Fruit fly (Drosophila melanogaster) whole organism, prepupa: ENCODE data around the gene Trissin.

Experiments used
- Blimp-1 ChIP-seq: fragments of 200-800 bp; sonication (Bioruptor generic); optimal IDR thresholded peaks from 3 replicates; lab custom pipeline; 2017; ENCODE audit warnings: missing biosample characterization, missing genetic modification characterization, mild to moderate bottlenecking, moderate library complexity, missing genetic modification reagents
- CG10631 ChIP-seq: fragments of 200-800 bp; sonication (Bioruptor generic); optimal IDR thresholded peaks from 2 replicates; lab custom pipeline; 2016; ENCODE audit warnings: missing biosample characterization, missing genetic modification characterization
- CG10669 ChIP-seq: fragments of 200-800 bp; sonication (Bioruptor generic); optimal IDR thresholded peaks from 3 replicates; lab custom pipeline; 2018; ENCODE audit warnings: missing biosample characterization, mild to moderate bottlenecking, missing genetic modification characterization, moderate library complexity
- CG11902 ChIP-seq: fragments of 200-800 bp; sonication (Bioruptor generic); optimal IDR thresholded peaks from 3 replicates; lab custom pipeline; 2016; ENCODE audit warnings: missing biosample characterization, missing genetic modification characterization
- CG1621 ChIP-seq: fragments of 200-800 bp; sonication (Bioruptor generic); optimal IDR thresholded peaks from 3 replicates; lab custom pipeline; 2018; ENCODE audit warnings: missing biosample characterization, mild to moderate bottlenecking, missing genetic modification characterization
- CG16779 ChIP-seq: fragments of 200-800 bp; sonication (Bioruptor generic); optimal IDR thresholded peaks from 3 replicates; lab custom pipeline; 2017; ENCODE audit warnings: missing biosample characterization, mild to moderate bottlenecking, missing genetic modification characterization
- CG3032 ChIP-seq: fragments of 200-800 bp; optimal IDR thresholded peaks from 2 replicates; lab custom pipeline; 2019; ENCODE audit warnings: missing biosample characterization, mild to moderate bottlenecking, missing genetic modification characterization, moderate library complexity
- CG31627 ChIP-seq: fragments of 200-800 bp; sonication (Bioruptor generic); optimal IDR thresholded peaks from 3 replicates; lab custom pipeline; 2016; ENCODE audit warnings: missing biosample characterization, missing genetic modification characterization
- CG32006 ChIP-seq: fragments of 200-800 bp; sonication (Bioruptor generic); optimal IDR thresholded peaks from 3 replicates; lab custom pipeline; 2017; ENCODE audit warnings: missing biosample characterization, mild to moderate bottlenecking, missing genetic modification characterization
- CG34406 ChIP-seq: fragments of 200-800 bp; sonication (Bioruptor generic); optimal IDR thresholded peaks from 3 replicates; lab custom pipeline; 2016; ENCODE audit warnings: missing biosample characterization, missing genetic modification characterization
- CG3919 ChIP-seq: fragments of 200-800 bp; sonication (Bioruptor generic); optimal IDR thresholded peaks from 3 replicates; lab custom pipeline; 2016; ENCODE audit warnings: missing biosample characterization, missing genetic modification characterization
- CG4318 ChIP-seq: fragments of 200-800 bp; sonication (Bioruptor generic); optimal IDR thresholded peaks from 3 replicates; lab custom pipeline; 2017; ENCODE audit warnings: missing biosample characterization, mild to moderate bottlenecking, missing genetic modification characterization
- CG6276 ChIP-seq: fragments of 200-800 bp; sonication (Bioruptor generic); optimal IDR thresholded peaks from 2 replicates; lab custom pipeline; 2017; ENCODE audit warnings: missing biosample characterization, mild to moderate bottlenecking, missing genetic modification characterization
- CG6792 ChIP-seq: fragments of 200-800 bp; sonication (Bioruptor generic); optimal IDR thresholded peaks from 3 replicates; lab custom pipeline; 2016; ENCODE audit warnings: missing biosample characterization, missing genetic modification characterization
- CG6808 ChIP-seq: fragments of 200-800 bp; sonication (Bioruptor generic); optimal IDR thresholded peaks from 3 replicates; lab custom pipeline; 2017; ENCODE audit warnings: missing biosample characterization, missing genetic modification characterization, mild to moderate bottlenecking, moderate library complexity, missing genetic modification reagents
- CG7368 ChIP-seq: fragments of 200-800 bp; sonication (Bioruptor generic); optimal IDR thresholded peaks from 3 replicates; lab custom pipeline; 2016; ENCODE audit warnings: missing biosample characterization, missing genetic modification characterization
- CG8119 ChIP-seq: fragments of 200-800 bp; sonication (Bioruptor generic); IDR thresholded peaks from 3 replicates; pipeline ENCODE4 v1.3.6; 2022; ENCODE audit warnings: missing biosample characterization, missing genetic modification characterization
- CG8319 ChIP-seq: fragments of 200-800 bp; sonication (Bioruptor generic); optimal IDR thresholded peaks from 3 replicates; lab custom pipeline; 2016; ENCODE audit warnings: missing biosample characterization, missing genetic modification characterization
- CG8632 ChIP-seq: fragments of 200-800 bp; sonication (Bioruptor generic); optimal IDR thresholded peaks from 3 replicates; lab custom pipeline; 2016; ENCODE audit warnings: missing biosample characterization, missing genetic modification characterization
- Eip75B ChIP-seq: fragments of 200-800 bp; sonication (Bioruptor generic); optimal IDR thresholded peaks from 3 replicates; lab custom pipeline; 2016; ENCODE audit warnings: missing biosample characterization, missing genetic modification characterization
- Eip78C ChIP-seq: fragments of 200-800 bp; sonication (Bioruptor generic); peaks from one replicate; lab custom pipeline; 2016; ENCODE audit warnings: missing biosample characterization, missing genetic modification characterization
- Ets21C ChIP-seq: fragments of 200-800 bp; sonication (Bioruptor generic); optimal IDR thresholded peaks from 3 replicates; lab custom pipeline; 2016; ENCODE audit warnings: missing biosample characterization, missing genetic modification characterization
- Ets96B ChIP-seq: fragments of 200-800 bp; optimal IDR thresholded peaks from 2 replicates; lab custom pipeline; 2019; ENCODE audit warnings: missing biosample characterization, mild to moderate bottlenecking, missing genetic modification characterization, moderate library complexity
- Hr38 ChIP-seq: sonication (Bioruptor generic); optimal IDR thresholded peaks from 2 replicates; lab custom pipeline; 2016; ENCODE audit warnings: missing biosample characterization, missing genetic modification characterization
- Hr39 ChIP-seq: fragments of 200-800 bp; sonication (Bioruptor generic); optimal IDR thresholded peaks from 2 replicates; lab custom pipeline; 2016; ENCODE audit warnings: missing biosample characterization, missing genetic modification characterization
- Lpt ChIP-seq: fragments of 200-800 bp; sonication (Bioruptor generic); optimal IDR thresholded peaks from 3 replicates; lab custom pipeline; 2016; ENCODE audit warnings: missing biosample characterization, missing genetic modification characterization
- Met ChIP-seq: fragments of 200-800 bp; sonication (Bioruptor generic); optimal IDR thresholded peaks from 3 replicates; lab custom pipeline; 2016; ENCODE audit warnings: missing biosample characterization, missing genetic modification characterization
- OdsH ChIP-seq: fragments of 200-800 bp; sonication (Bioruptor generic); optimal IDR thresholded peaks from 3 replicates; lab custom pipeline; 2016; ENCODE audit warnings: missing biosample characterization, missing genetic modification characterization
- Smox ChIP-seq: fragments of 200-800 bp; sonication (Bioruptor generic); optimal IDR thresholded peaks from 3 replicates; lab custom pipeline; 2016; ENCODE audit warnings: missing biosample characterization, missing genetic modification characterization
- Sox102F ChIP-seq: fragments of 200-800 bp; sonication (Bioruptor generic); optimal IDR thresholded peaks from 2 replicates; lab custom pipeline; 2016; ENCODE audit warnings: missing biosample characterization, mild to moderate bottlenecking, missing genetic modification characterization
- Sox14 ChIP-seq: fragments of 200-800 bp; sonication (Bioruptor generic); optimal IDR thresholded peaks from 3 replicates; lab custom pipeline; 2016; ENCODE audit warnings: missing biosample characterization, missing genetic modification characterization
- Sox15 ChIP-seq: fragments of 200-800 bp; sonication (Bioruptor generic); optimal IDR thresholded peaks from 3 replicates; lab custom pipeline; 2016; ENCODE audit warnings: missing biosample characterization, missing genetic modification characterization
- achi ChIP-seq: fragments of 200-800 bp; sonication (Bioruptor generic); optimal IDR thresholded peaks from 3 replicates; lab custom pipeline; 2016; ENCODE audit warnings: missing biosample characterization, missing genetic modification characterization
- acj6 ChIP-seq: fragments of 200-800 bp; sonication (Bioruptor generic); optimal IDR thresholded peaks from 3 replicates; lab custom pipeline; 2016; ENCODE audit warnings: missing biosample characterization, missing genetic modification characterization
- cyc ChIP-seq: fragments of 200-800 bp; sonication (Bioruptor generic); optimal IDR thresholded peaks from 3 replicates; lab custom pipeline; 2016; ENCODE audit warnings: missing biosample characterization, missing genetic modification characterization
- dac ChIP-seq: fragments of 200-800 bp; sonication (Bioruptor generic); optimal IDR thresholded peaks from 2 replicates; lab custom pipeline; 2017; ENCODE audit warnings: missing biosample characterization, mild to moderate bottlenecking, missing genetic modification characterization
- dsx ChIP-seq: fragments of 200-800 bp; optimal IDR thresholded peaks from 3 replicates; lab custom pipeline; 2019; ENCODE audit warnings: missing biosample characterization, mild to moderate bottlenecking, missing genetic modification characterization, moderate library complexity; ENCODE audit not compliant: poor library complexity, severe bottlenecking
- eg ChIP-seq: fragments of 200-800 bp; sonication (Bioruptor generic); IDR thresholded peaks from 3 replicates; pipeline ENCODE4 v1.3.6; 2022; ENCODE audit warnings: missing biosample characterization, missing genetic modification characterization
- esn ChIP-seq: fragments of 200-800 bp; sonication (Bioruptor generic); optimal IDR thresholded peaks from 2 replicates; lab custom pipeline; 2016; ENCODE audit warnings: missing biosample characterization, mild to moderate bottlenecking, missing genetic modification characterization, moderate library complexity
- fd85E ChIP-seq: fragments of 200-800 bp; sonication (Bioruptor generic); optimal IDR thresholded peaks from 3 replicates; lab custom pipeline; 2016; ENCODE audit warnings: missing biosample characterization, missing genetic modification characterization
- lz ChIP-seq: fragments of 200-800 bp; sonication (Bioruptor generic); optimal IDR thresholded peaks from 3 replicates; lab custom pipeline; 2016; ENCODE audit warnings: missing biosample characterization, missing genetic modification characterization
- pdm3 ChIP-seq: fragments of 200-800 bp; sonication (Bioruptor generic); optimal IDR thresholded peaks from 3 replicates; lab custom pipeline; 2016; ENCODE audit warnings: missing biosample characterization, missing genetic modification characterization
- salr ChIP-seq, 2 experiments: fragments of 200-800 bp; sonication (Bioruptor generic); optimal IDR thresholded peaks; 3 replicates each; lab custom pipeline; 2016 to 2018; ENCODE audit warnings: missing biosample characterization in 2 of 2, missing genetic modification characterization in 2 of 2, mild to moderate bottlenecking in 1 of 2
- ss ChIP-seq, 2 experiments: fragments of 200-800 bp; sonication (Bioruptor generic); optimal IDR thresholded peaks; 2 replicates in 1 of 2; 3 replicates in 1 of 2; lab custom pipeline; 2017 to 2018; ENCODE audit warnings: mild to moderate bottlenecking in 2 of 2, missing biosample characterization in 2 of 2, missing genetic modification characterization in 2 of 2, moderate library complexity in 1 of 2
- svp ChIP-seq: fragments of 200-800 bp; sonication (Bioruptor generic); peaks from one replicate; lab custom pipeline; 2016; ENCODE audit warnings: missing biosample characterization, missing genetic modification characterization
- topi ChIP-seq: fragments of 200-800 bp; sonication (Bioruptor generic); optimal IDR thresholded peaks from 3 replicates; lab custom pipeline; 2016; ENCODE audit warnings: missing biosample characterization, missing genetic modification characterization
- vri ChIP-seq: fragments of 200-800 bp; sonication (Bioruptor generic); optimal IDR thresholded peaks from 3 replicates; lab custom pipeline; 2016; ENCODE audit warnings: missing biosample characterization, mild to moderate bottlenecking, missing genetic modification characterization

Gene Trissin

dm6 chr3R:15458186-15458715, 26.9 kb downstream of the Trissin start:
- no peak for TF ChIP-seq Lpt (GFP tag; lab: Kevin White, UChicago)
- no peak for TF ChIP-seq salr (GFP tag; optimal IDR thresholded peaks at IDR 0.05; lab: Kevin White, UChicago)
- no peak for TF ChIP-seq eg
- TF ChIP-seq CG11902 = no peak
- TF ChIP-seq Met (GFP tag; lab: Kevin White, UChicago) = no peak
- TF ChIP-seq Hr38 (GFP tag; lab: Kevin White, UChicago) = no peak
- TF ChIP-seq Sox14 = no peak
- TF ChIP-seq Eip78C = peak; percentile 5
- TF ChIP-seq CG31627 (GFP tag; lab: Kevin White, UChicago) = no peak
- TF ChIP-seq svp = peak; percentile 100
- no peak for TF ChIP-seq Eip75B (GFP tag; lab: Kevin White, UChicago)

dm6 chr3R:15457386-15458011, 27.7 kb downstream of the Trissin start:
- peak; percentile 53 for TF ChIP-seq topi
- TF ChIP-seq CG32006 (GFP tag; lab: Kevin White, UChicago) = no peak
- peak; percentile 37 for TF ChIP-seq CG3919
- TF ChIP-seq lz = peak; percentile 56
- peak; percentile 44 for TF ChIP-seq CG10631
- TF ChIP-seq CG8119 (GFP tag; lab: Robert Waterston, UW) = no peak
- peak; percentile 66 for TF ChIP-seq Met (GFP tag; lab: Kevin White, UChicago)
- TF ChIP-seq fd85E (GFP tag; lab: Kevin White, UChicago) = no peak
- peak; percentile 47 for TF ChIP-seq CG3032 (tag; lab: Kevin White, UChicago)
- TF ChIP-seq pdm3 (GFP tag; lab: Kevin White, UChicago) = peak; percentile 55
- no peak for TF ChIP-seq dac (GFP tag; lab: Kevin White, UChicago)
- TF ChIP-seq acj6 (GFP tag; lab: Kevin White, UChicago) = peak; percentile 45
- TF ChIP-seq Blimp-1 (GFP tag; lab: Kevin White, UChicago) = no peak
- TF ChIP-seq esn = peak; percentile 68
- peak; percentile 50 for TF ChIP-seq CG31627 (GFP tag; lab: Kevin White, UChicago)
- peak; percentile 32 for TF ChIP-seq OdsH
- TF ChIP-seq CG1621 (tag; lab: Kevin White, UChicago) = peak; percentile 18
- peak; percentile 50 for TF ChIP-seq Hr39 (GFP tag; lab: Kevin White, UChicago)
- no peak for TF ChIP-seq CG16779 (tag; lab: Kevin White, UChicago)
- TF ChIP-seq CG8319 (GFP tag; lab: Kevin White, UChicago) = peak; percentile 3
- peak; percentile 48 for TF ChIP-seq vri (GFP tag; lab: Kevin White, UChicago)
- peak; percentile 40 for TF ChIP-seq svp
- TF ChIP-seq Sox14 = peak; percentile 42
- TF ChIP-seq achi (GFP tag; lab: Kevin White, UChicago) = peak; percentile 29
- TF ChIP-seq ss (GFP tag; optimal IDR thresholded peaks at IDR 0.05; lab: Kevin White, UChicago) = peak; percentile 20 to 26
- peak; percentile 52 for TF ChIP-seq CG10669
- peak; percentile 90 for TF ChIP-seq Eip78C
- TF ChIP-seq Smox (GFP tag; lab: Kevin White, UChicago) = peak; percentile 62
- peak; percentile 7 for TF ChIP-seq Ets21C (GFP tag; lab: Kevin White, UChicago)
- TF ChIP-seq eg = no peak
- peak; percentile 47 for TF ChIP-seq Eip75B (GFP tag; lab: Kevin White, UChicago)
- TF ChIP-seq Sox15 = no peak
- TF ChIP-seq CG7368 (GFP tag; lab: Kevin White, UChicago) = peak; percentile 23
- TF ChIP-seq CG6276 (GFP tag; lab: Kevin White, UChicago) = no peak
- peak; percentile 41 for TF ChIP-seq dsx
- peak; percentile 34 for TF ChIP-seq cyc (GFP tag; lab: Kevin White, UChicago)
- peak; percentile 55 for TF ChIP-seq Ets96B (tag; lab: Kevin White, UChicago)
- peak; percentile 48 for TF ChIP-seq Sox102F
- peak; percentile 45 for TF ChIP-seq CG34406 (GFP tag; lab: Kevin White, UChicago)
- TF ChIP-seq CG6792 (GFP tag; lab: Kevin White, UChicago) = peak; percentile 46
- TF ChIP-seq CG8632 = peak; percentile 17
- peak in 1 of 2 experiments; percentile 27 for TF ChIP-seq salr (GFP tag; optimal IDR thresholded peaks at IDR 0.05; lab: Kevin White, UChicago)
- TF ChIP-seq CG6808 (GFP tag; lab: Kevin White, UChicago) = peak; percentile 16
- TF ChIP-seq CG11902 = peak; percentile 18
- TF ChIP-seq CG4318 (GFP tag; lab: Kevin White, UChicago) = no peak
